Worm (Caenorhabditis elegans): ENCODE measurements around the gene C27F2.4.

The C27F2.4 gene

ce11 chrIII:4944213-4944612 lies 15.9 kb downstream of the C27F2.4 start, which contains the start of gene ntl-9:
TSS of gene ntl-9 (plus strand) at chrIII:4944513.
- no peak for TF ChIP-seq pha-4 (tag; optimal IDR thresholded peaks at IDR 0.05)
- no peak for TF ChIP-seq mab-5 (tag; optimal IDR thresholded peaks at IDR 0.05)
- no peak for TF ChIP-seq drap-1 (GFP tag; optimal IDR thresholded peaks at IDR 0.05)
- TF ChIP-seq lin-32 (GFP tag; optimal IDR thresholded peaks at IDR 0.05), result no peak
- TF ChIP-seq ceh-43 (GFP tag; optimal IDR thresholded peaks at IDR 0.05), result no peak
- no peak for TF ChIP-seq ces-1 (GFP tag; optimal IDR thresholded peaks at IDR 0.05)
- no peak for TF ChIP-seq unc-62 (GFP tag; optimal IDR thresholded peaks at IDR 0.05)
- TF ChIP-seq nhr-237 (tag; optimal IDR thresholded peaks at IDR 0.05), result no peak
- no peak for TF ChIP-seq nhr-76 (tag; optimal IDR thresholded peaks at IDR 0.05)
- TF ChIP-seq nhr-2 (tag; optimal IDR thresholded peaks at IDR 0.05), result no peak
- no peak for TF ChIP-seq ceh-83 (GFP tag; optimal IDR thresholded peaks at IDR 0.05)
- TF ChIP-seq bed-3 (GFP tag; optimal IDR thresholded peaks at IDR 0.05), result no peak
- TF ChIP-seq tbx-8 (GFP tag; optimal IDR thresholded peaks at IDR 0.05), result no peak
- no peak for TF ChIP-seq ham-2 (GFP tag; optimal IDR thresholded peaks at IDR 0.05)
- TF ChIP-seq elt-3 (tag; optimal IDR thresholded peaks at IDR 0.05), result no peak
- TF ChIP-seq sem-2 (GFP tag; optimal IDR thresholded peaks at IDR 0.05), result no peak
- no peak for TF ChIP-seq ceh-39 (tag; optimal IDR thresholded peaks at IDR 0.05)
- no peak for TF ChIP-seq unc-120 (tag; optimal IDR thresholded peaks at IDR 0.05; ENCODE audit: poor library complexity, severe bottlenecking)
- TF ChIP-seq snpc-4 (tag; optimal IDR thresholded peaks at IDR 0.05), result no peak
- TF ChIP-seq M03D4.4 (tag; optimal IDR thresholded peaks at IDR 0.05), result no peak

ce11 chrIII:4939267-4939666 lies 20.8 kb downstream of the C27F2.4 start, which contains the start of gene rpb-2:
TSS of gene rpb-2 (plus strand) at chrIII:4939567.
- TF ChIP-seq ces-1 (GFP tag; optimal IDR thresholded peaks at IDR 0.05), result no peak
- TF ChIP-seq snpc-4 (tag; optimal IDR thresholded peaks at IDR 0.05), result no peak

ce11 chrIII:4937022-4937421 lies 23.1 kb downstream of the C27F2.4 start, which contains the start of gene fsn-1:
TSS of gene fsn-1 (plus strand) at chrIII:4937322.
- TF ChIP-seq lin-32 (GFP tag; optimal IDR thresholded peaks at IDR 0.05), result no peak
- no peak for TF ChIP-seq hlh-1 (tag; optimal IDR thresholded peaks at IDR 0.05)
- TF ChIP-seq mab-5 (tag; optimal IDR thresholded peaks at IDR 0.05), result no peak
- TF ChIP-seq elt-1 (tag; optimal IDR thresholded peaks at IDR 0.05; ENCODE audit: borderline replicate concordance, insufficient read depth), result no peak
- no peak for TF ChIP-seq pha-4 (tag; optimal IDR thresholded peaks at IDR 0.05)
- TF ChIP-seq tbx-8 (GFP tag; optimal IDR thresholded peaks at IDR 0.05), result no peak
- TF ChIP-seq nhr-76 (tag; optimal IDR thresholded peaks at IDR 0.05), result no peak
- no peak for TF ChIP-seq nhr-12 (tag; optimal IDR thresholded peaks at IDR 0.05)
- no peak for TF ChIP-seq zip-8 (tag; optimal IDR thresholded peaks at IDR 0.05)
- no peak for TF ChIP-seq elt-3 (tag; optimal IDR thresholded peaks at IDR 0.05)
- TF ChIP-seq nhr-237 (tag; optimal IDR thresholded peaks at IDR 0.05), result no peak

- TF ChIP-seq sem-2 (GFP tag; optimal IDR thresholded peaks at IDR 0.05) (no peak), sptf-1 (tag; optimal IDR thresholded peaks at IDR 0.05) (no peak), mab-5 (tag; optimal IDR thresholded peaks at IDR 0.05) (no peak), ceh-43 (GFP tag; optimal IDR thresholded peaks at IDR 0.05) (no peak), hlh-1 (tag; optimal IDR thresholded peaks at IDR 0.05) (no peak), unc-62 (GFP tag; optimal IDR thresholded peaks at IDR 0.05) (no peak), ces-1 (GFP tag; optimal IDR thresholded peaks at IDR 0.05) (no peak), elt-3 (tag; optimal IDR thresholded peaks at IDR 0.05) (no peak), ceh-39 (tag; optimal IDR thresholded peaks at IDR 0.05) (no peak)
Observed at ce11 chrIII:4934896-4935628, 25.0 kb downstream of the C27F2.4 start, which contains the start of gene mrps-18C. TSS of gene mrps-18C (plus strand) at chrIII:4935578.

ce11 chrIII:4932203-4932699 lies 27.9 kb downstream of the C27F2.4 start, which contains the start of the genes C26E6.12 and eri-9:
TSS of gene C26E6.12 (minus strand) at chrIII:4932253.
TSS of gene eri-9 (plus strand) at chrIII:4932450.
- TF ChIP-seq blmp-1 (tag; optimal IDR thresholded peaks at IDR 0.05) (no peak), drap-1 (GFP tag; optimal IDR thresholded peaks at IDR 0.05) (no peak), snpc-4 (tag; optimal IDR thresholded peaks at IDR 0.05) (no peak), nhr-76 (tag; optimal IDR thresholded peaks at IDR 0.05) (no peak), cnd-1 (tag; optimal IDR thresholded peaks at IDR 0.05) (no peak), flh-1 (GFP tag; optimal IDR thresholded peaks at IDR 0.05) (no peak)
